Fruit fly (Drosophila melanogaster): ENCODE results near the gene CG14238.

CG14238 gene

dm6 chr3R:26461226-26461805 lies 3.3 kb downstream of the CG14238 start, which contains the start of gene CG5455 (continued):
- peak; percentile 64; the same call in 1 of the 2 replicates for TF ChIP-seq tna (GFP tag; IDR thresholded peaks at IDR 0.05; ENCODE audit: partially characterized antibody)
- no peak for TF ChIP-seq CG14860 (GFP tag; IDR thresholded peaks at IDR 0.05; ENCODE audit: partially characterized antibody)
- TF ChIP-seq CG7271 (tag; optimal IDR thresholded peaks at IDR 0.05) = no peak
- no peak for TF ChIP-seq salm (tag; optimal IDR thresholded peaks at IDR 0.05)
- TF ChIP-seq fru (optimal IDR thresholded peaks at IDR 0.05) = no peak
- TF ChIP-seq CG10274 (GFP tag; optimal IDR thresholded peaks at IDR 0.05) = no peak
- TF ChIP-seq CG9215 (GFP tag; IDR thresholded peaks at IDR 0.05) = no peak
- no peak for TF ChIP-seq pan (optimal IDR thresholded peaks at IDR 0.05)
- TF ChIP-seq pan (GFP tag; optimal IDR thresholded peaks at IDR 0.05 in 1 of 2, IDR thresholded peaks at IDR 0.05 in 1 of 2) = peak in 1 of 2 experiments; percentile 62
- no peak for TF ChIP-seq Ptx1 (GFP tag; IDR thresholded peaks at IDR 0.05)
- TF ChIP-seq CG17361 (GFP tag; IDR thresholded peaks at IDR 0.05) = no peak
- peak; percentile 92; the same call in 2 of the 4 replicates for TF ChIP-seq chinmo (GFP tag; IDR thresholded peaks at IDR 0.05; ENCODE audit: partially characterized antibody)
- peak; percentile 17 for TF ChIP-seq fu2 (GFP tag; optimal IDR thresholded peaks at IDR 0.05)

- TF ChIP-seq Sox100B (GFP tag; optimal IDR thresholded peaks at IDR 0.05) (peak; percentile 40), MTF-1 (GFP tag; optimal IDR thresholded peaks at IDR 0.05; ENCODE audit: borderline replicate concordance) (no peak), kah (GFP tag; optimal IDR thresholded peaks at IDR 0.05) (no peak), CG1603 (tag; optimal IDR thresholded peaks at IDR 0.05) (no peak), cwo (GFP tag; optimal IDR thresholded peaks at IDR 0.05) (peak; percentile 75), CG11504 (tag; optimal IDR thresholded peaks at IDR 0.05) (peak; percentile 67), schlank (tag; optimal IDR thresholded peaks at IDR 0.05) (no peak), tx (GFP tag; optimal IDR thresholded peaks at IDR 0.05) (peak; percentile 13), CG16779 (GFP tag; IDR thresholded peaks at IDR 0.05) (0 out of 2 replicates have a peak, but pooled peaks have one; percentile 48), Poxn (GFP tag; IDR thresholded peaks at IDR 0.05) (no peak), CG10979 (tag; optimal IDR thresholded peaks at IDR 0.05) (no peak), zf30C (GFP tag; optimal IDR thresholded peaks at IDR 0.05) (peak; percentile 40), gsb-n (tag; optimal IDR thresholded peaks at IDR 0.05) (no peak), CG10654 (GFP tag; optimal IDR thresholded peaks at IDR 0.05) (no peak), Deaf1 (tag; optimal IDR thresholded peaks at IDR 0.05) (peak; percentile 17), shn (GFP tag; optimal IDR thresholded peaks at IDR 0.05) (no peak), CG17359 (tag; optimal IDR thresholded peaks at IDR 0.05) (peak; percentile 42), E2f2 (GFP tag; IDR thresholded peaks at IDR 0.05) (no peak; the same call in 1 of the 2 replicates), CG34224 (GFP tag; IDR thresholded peaks at IDR 0.05; ENCODE audit: partially characterized antibody) (0 out of 3 replicates have a peak, but pooled peaks have one; percentile 15), slp2 (GFP tag; optimal IDR thresholded peaks at IDR 0.05) (no peak), NfI (GFP tag; optimal IDR thresholded peaks at IDR 0.05) (no peak), Hmx (GFP tag; optimal IDR thresholded peaks at IDR 0.05) (no peak), tgo (GFP tag; IDR thresholded peaks at IDR 0.05) (peak; percentile 22; the same call in 2 of the 3 replicates), CG17612 (GFP tag; IDR thresholded peaks at IDR 0.05) (no peak), CG14965 (GFP tag; optimal IDR thresholded peaks at IDR 0.05; ENCODE audit: borderline replicate concordance) (no peak), CG10565 (GFP tag; optimal IDR thresholded peaks at IDR 0.05) (no peak), CG1233 (GFP tag; optimal IDR thresholded peaks at IDR 0.05) (no peak), psq (GFP tag; optimal IDR thresholded peaks at IDR 0.05) (no peak), chinmo (GFP tag; IDR thresholded peaks at IDR 0.05; ENCODE audit: partially characterized antibody) (peak; percentile 79; the same call in 2 of the 4 replicates), vfl (GFP tag; optimal IDR thresholded peaks at IDR 0.05) (no peak), D19B (GFP tag; optimal IDR thresholded peaks at IDR 0.05) (no peak), CG9727 (GFP tag; optimal IDR thresholded peaks at IDR 0.05) (peak; percentile 11), az2 (GFP tag; optimal IDR thresholded peaks at IDR 0.05) (peak; percentile 12), CG32767 (GFP tag; IDR thresholded peaks at IDR 0.05) (no peak), CG13296 (GFP tag; optimal IDR thresholded peaks at IDR 0.05) (no peak)
Measured at dm6 chr3R:26462173-26462959, 4.3 kb downstream of the CG14238 start.

Data from whole organism, embryonic.